Worm (Caenorhabditis elegans) whole organism, late embryonic: ENCODE results near the gene F23F1.5.

Source experiments
- ceh-22 ChIP-seq: sonication (generic microtip); optimal IDR thresholded peaks from 2 replicates; lab custom pipeline; 2017; ENCODE audit warnings: missing biosample characterization, missing genetic modification characterization
- che-1 ChIP-seq: sonication (generic microtip); optimal IDR thresholded peaks from 2 replicates; lab custom pipeline; 2016; ENCODE audit warnings: mild to moderate bottlenecking, missing genetic modification characterization, missing compliant biosample characterization
- eyg-1 ChIP-seq: sonication (generic microtip); optimal IDR thresholded peaks from 2 replicates; lab custom pipeline; 2016; ENCODE audit warnings: missing genotype, missing genetic modification characterization, missing compliant biosample characterization

- TF ChIP-seq ceh-22 (tag; lab: Kevin White, UChicago), result no peak
- no peak for TF ChIP-seq che-1 (tag; lab: Kevin White, UChicago)
- no peak for TF ChIP-seq eyg-1 (tag; lab: Kevin White, UChicago)
Observed at ce11 chrII:11783-12182, 19.6 kb downstream of the F23F1.5 start, which contains the start of gene best-4.
